Fruit fly (Drosophila melanogaster): Measurements from ENCODE around the gene CG12708.

Gene CG12708

DNA sequence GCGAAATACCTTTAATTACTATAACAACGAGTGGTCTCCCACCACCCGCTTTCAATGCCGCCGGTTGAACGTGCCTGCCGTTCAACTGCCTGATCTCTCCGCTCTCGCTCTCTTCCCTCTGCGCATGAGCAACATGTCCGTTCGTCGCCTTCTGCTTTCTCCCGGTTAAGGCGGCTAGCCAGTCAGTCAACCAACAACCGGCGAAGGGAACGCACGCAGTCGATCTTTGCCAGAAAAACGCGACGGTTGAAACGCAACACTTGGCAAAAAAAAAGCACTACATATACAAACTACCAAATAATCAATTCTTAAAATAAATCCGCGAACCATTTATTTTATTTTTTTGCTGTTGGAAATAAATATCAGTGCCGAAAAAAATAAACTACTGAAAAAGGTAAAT is at the start of gene CG12708:
Gene CG12708 (plus strand): TSS at position 183 of the 400 bp plus-strand sequence.
- TF ChIP-seq nom (GFP tag; optimal IDR thresholded peaks at IDR 0.05) (peak; percentile 74), run (tag; optimal IDR thresholded peaks at IDR 0.05) (no peak), CG34376 (GFP tag; optimal IDR thresholded peaks at IDR 0.05) (no peak), CG12391 (tag; optimal IDR thresholded peaks at IDR 0.05) (no peak), Drgx (GFP tag; IDR thresholded peaks at IDR 0.05) (0 out of 2 replicates have a peak, but pooled peaks have one; percentile 22), CG17802 (tag; optimal IDR thresholded peaks at IDR 0.05) (no peak), CG10979 (tag; optimal IDR thresholded peaks at IDR 0.05) (no peak), Mad (GFP tag; optimal IDR thresholded peaks at IDR 0.05) (no peak), zf30C (GFP tag; optimal IDR thresholded peaks at IDR 0.05) (peak; percentile 25), usp (GFP tag; optimal IDR thresholded peaks at IDR 0.05) (no peak), slbo (GFP tag; IDR thresholded peaks at IDR 0.05) (no peak), CG15601 (tag; optimal IDR thresholded peaks at IDR 0.05) (peak; percentile 100), tgo (GFP tag; IDR thresholded peaks at IDR 0.05) (no peak), tup (GFP tag; optimal IDR thresholded peaks at IDR 0.05) (no peak), lov (optimal IDR thresholded peaks at IDR 0.05) (no peak), lov (GFP tag; IDR thresholded peaks at IDR 0.05) (no peak), CG2678 (tag; optimal IDR thresholded peaks at IDR 0.05) (no peak), nerfin-1 (tag; optimal IDR thresholded peaks at IDR 0.05) (peak; percentile 75), CG15073 (GFP tag; optimal IDR thresholded peaks at IDR 0.05) (no peak), ase (GFP tag; IDR thresholded peaks at IDR 0.05) (no peak), phol (tag; optimal IDR thresholded peaks at IDR 0.05) (no peak), HmgD (GFP tag; optimal IDR thresholded peaks at IDR 0.05) (no peak), tin (GFP tag; optimal IDR thresholded peaks at IDR 0.05) (no peak), emc (GFP tag; optimal IDR thresholded peaks at IDR 0.05) (no peak), CG8924 (tag; optimal IDR thresholded peaks at IDR 0.05) (no peak), Dll (GFP tag; IDR thresholded peaks at IDR 0.05; ENCODE audit: partially characterized antibody) (no peak), ewg (GFP tag; optimal IDR thresholded peaks at IDR 0.05) (peak; percentile 39), CG1529 (GFP tag; optimal IDR thresholded peaks at IDR 0.05) (no peak), Jarid2 (GFP tag; optimal IDR thresholded peaks at IDR 0.05) (peak; percentile 80), ci (GFP tag; IDR thresholded peaks at IDR 0.05) (no peak), CG3281 (GFP tag; optimal IDR thresholded peaks at IDR 0.05) (no peak), ac (GFP tag; optimal IDR thresholded peaks at IDR 0.05) (peak; percentile 9), sug (tag; optimal IDR thresholded peaks at IDR 0.05) (no peak), TFAM (GFP tag; optimal IDR thresholded peaks at IDR 0.05) (no peak), insv (GFP tag; optimal IDR thresholded peaks at IDR 0.05) (no peak), HLHmδ (GFP tag; optimal IDR thresholded peaks at IDR 0.05) (peak; percentile 87), hth (optimal IDR thresholded peaks at IDR 0.05) (no peak), CG12942 (GFP tag; optimal IDR thresholded peaks at IDR 0.05) (no peak), CG4707 (GFP tag; optimal IDR thresholded peaks at IDR 0.05) (peak; percentile 10), row (GFP tag; IDR thresholded peaks at IDR 0.05) (no peak), jumu (GFP tag; optimal IDR thresholded peaks at IDR 0.05) (no peak), Nf-YC (tag; optimal IDR thresholded peaks at IDR 0.05) (no peak), z (GFP tag; IDR thresholded peaks at IDR 0.05) (no peak), CG17385 (GFP tag; optimal IDR thresholded peaks at IDR 0.05) (no peak), scrt (GFP tag; optimal IDR thresholded peaks at IDR 0.05) (no peak), tna (GFP tag; IDR thresholded peaks at IDR 0.05; ENCODE audit: partially characterized antibody) (no peak), sens (GFP tag) (peak; percentile 72), Myb (GFP tag; optimal IDR thresholded peaks at IDR 0.05) (no peak), ato (GFP tag; IDR thresholded peaks at IDR 0.05; ENCODE audit: partially characterized antibody) (no peak), Poxn (GFP tag; IDR thresholded peaks at IDR 0.05) (no peak), CG3838 (GFP tag; optimal IDR thresholded peaks at IDR 0.05) (no peak), pros (GFP tag; optimal IDR thresholded peaks at IDR 0.05) (no peak)
